Worm (Caenorhabditis elegans) whole organism, young adult: ENCODE measurements around the gene mdt-17.

Experiments
- B0035.1 ChIP-seq: sonication (generic microtip); optimal IDR thresholded peaks from 2 replicates; lab custom pipeline; 2016; ENCODE audit warnings: missing genetic modification characterization, mild to moderate bottlenecking, missing compliant biosample characterization, missing genotype, missing genetic modification reagents
- B0261.1 ChIP-seq: sonication (generic microtip); optimal IDR thresholded peaks from 2 replicates; lab custom pipeline; 2016; ENCODE audit warnings: mild to moderate bottlenecking, missing genetic modification characterization, moderate library complexity, missing compliant biosample characterization
- B0336.3 ChIP-seq: fragments of 200-800 bp; sonication (Bioruptor generic); IDR thresholded peaks from 2 replicates; pipeline ENCODE4 v1.3.6; 2022; ENCODE audit warnings: missing genetic modification characterization, missing compliant biosample characterization
- C06A6.2 ChIP-seq: fragments of 200-800 bp; sonication (Bioruptor generic); conservative IDR thresholded peaks from 2 replicates; pipeline ENCODE4 v1.3.6; 2022; ENCODE audit warnings: missing genetic modification characterization, missing compliant biosample characterization
- D2030.7 ChIP-seq: fragments of 200-800 bp; sonication (Bioruptor generic); IDR thresholded peaks from 2 replicates; pipeline ENCODE4 v1.3.6; 2022; ENCODE audit warnings: missing genetic modification reagents, missing genetic modification characterization, missing compliant biosample characterization
- F23B12.7 ChIP-seq: sonication (generic microtip); optimal IDR thresholded peaks from 2 replicates; lab custom pipeline; 2017; ENCODE audit warnings: missing genetic modification characterization, mild to moderate bottlenecking, missing compliant biosample characterization, antibody characterized with exemption, moderate library complexity; ENCODE audit not compliant: insufficient read depth
- F33H1.4 ChIP-seq: fragments of 200-800 bp; sonication (Bioruptor generic); IDR thresholded peaks from 2 replicates; pipeline ENCODE4 v1.3.6; 2022; ENCODE audit warnings: missing genetic modification reagents, missing genetic modification characterization, missing compliant biosample characterization
- F52B5.7 ChIP-seq: sonication (generic microtip); optimal IDR thresholded peaks from 2 replicates; lab custom pipeline; 2016; ENCODE audit warnings: mild to moderate bottlenecking, missing genetic modification characterization, missing compliant biosample characterization
- F57A8.1 ChIP-seq: fragments of 200-800 bp; sonication (Bioruptor generic); optimal IDR thresholded peaks from 2 replicates; lab custom pipeline; 2018; ENCODE audit warnings: mild to moderate bottlenecking, missing genetic modification characterization, moderate library complexity, missing compliant biosample characterization
- T07F8.4 ChIP-seq: sonication (generic microtip); optimal IDR thresholded peaks from 2 replicates; lab custom pipeline; 2016; ENCODE audit warnings: mild to moderate bottlenecking, missing genetic modification characterization, moderate library complexity, missing compliant biosample characterization
- Y53G8AR.9 ChIP-seq: fragments of 200-800 bp; sonication (Bioruptor generic); conservative IDR thresholded peaks from 2 replicates; pipeline ENCODE4 v1.3.6; 2022; ENCODE audit warnings: missing genetic modification reagents, missing genetic modification characterization, missing compliant biosample characterization
- ama-1 ChIP-seq, 3 experiments: fragments of 150-350 bp in 1 of 3; sonication (generic microtip) in 2 of 3; optimal IDR thresholded peaks; 2 replicates each; lab custom pipeline; 2014 to 2018; ENCODE audit warnings: missing biosample characterization in 2 of 3, missing genetic modification characterization in 2 of 3, missing genetic modification reagents in 2 of 3
- aptf-3 ChIP-seq: fragments of 200-800 bp; sonication (Bioruptor generic); IDR thresholded peaks from 2 replicates; pipeline ENCODE4 v1.3.6; 2022; ENCODE audit warnings: missing genetic modification characterization, missing compliant biosample characterization
- attf-3 ChIP-seq: fragments of 200-800 bp; sonication (Bioruptor generic); conservative IDR thresholded peaks from 2 replicates; pipeline ENCODE4 v1.3.6; 2022; ENCODE audit warnings: missing genetic modification reagents, missing genetic modification characterization, missing compliant biosample characterization
- attf-5 ChIP-seq: fragments of 200-800 bp; sonication (Bioruptor generic); optimal IDR thresholded peaks from 2 replicates; lab custom pipeline; 2018; ENCODE audit warnings: mild to moderate bottlenecking, missing genetic modification characterization, missing compliant biosample characterization
- attf-6 ChIP-seq: fragments of 200-800 bp; sonication (Bioruptor generic); IDR thresholded peaks from 2 replicates; pipeline ENCODE4 v1.3.6; 2022; ENCODE audit warnings: missing genetic modification reagents, missing genetic modification characterization, missing compliant biosample characterization
- cebp-1 ChIP-seq, 2 experiments: fragments of 200-800 bp in 1 of 2; sonication (Bioruptor generic) in 1 of 2; sonication (generic microtip) in 1 of 2; IDR thresholded peaks in 1 of 2; optimal IDR thresholded peaks in 1 of 2; 2 replicates each; pipeline versions ENCODE4 v1.3.6 to Lab custom; 2017 to 2022; ENCODE audit warnings: missing compliant biosample characterization in 2 of 2, missing genetic modification characterization in 2 of 2, mild to moderate bottlenecking in 1 of 2, missing genetic modification reagents in 1 of 2, moderate library complexity in 1 of 2
- chd-7 ChIP-seq: sonication (generic microtip); optimal IDR thresholded peaks from 2 replicates; lab custom pipeline; 2016; ENCODE audit warnings: mild to moderate bottlenecking, missing genetic modification characterization, moderate library complexity, missing compliant biosample characterization
- dox-1 ChIP-seq: fragments of 200-800 bp; sonication (Bioruptor generic); IDR thresholded peaks from 2 replicates; pipeline ENCODE4 v1.3.6; 2022; ENCODE audit warnings: missing genetic modification reagents, missing genetic modification characterization, missing compliant biosample characterization
- egl-44 ChIP-seq: fragments of 200-800 bp; sonication (Bioruptor generic); IDR thresholded peaks from 2 replicates; pipeline ENCODE4 v1.3.6; 2022; ENCODE audit warnings: missing genetic modification reagents, missing genetic modification characterization, missing compliant biosample characterization
- egrh-3 ChIP-seq: fragments of 200-800 bp; sonication (Bioruptor generic); IDR thresholded peaks from 2 replicates; pipeline ENCODE4 v1.3.6; 2022; ENCODE audit warnings: missing genetic modification reagents, missing genetic modification characterization, missing compliant biosample characterization
- ekl-4 ChIP-seq: fragments of 200-800 bp; sonication (Bioruptor generic); IDR thresholded peaks from 2 replicates; pipeline ENCODE4 v1.3.6; 2022; ENCODE audit warnings: missing genetic modification reagents, missing genetic modification characterization, missing compliant biosample characterization
- fkh-3 ChIP-seq: sonication (generic microtip); optimal IDR thresholded peaks from 2 replicates; lab custom pipeline; 2016; ENCODE audit warnings: mild to moderate bottlenecking, missing genetic modification characterization, missing compliant biosample characterization
- him-1 ChIP-seq: sonication (generic microtip); optimal IDR thresholded peaks from 2 replicates; lab custom pipeline; 2016; ENCODE audit warnings: missing genotype, missing genetic modification reagents, missing genetic modification characterization, missing compliant biosample characterization
- hlh-12 ChIP-seq: sonication (generic microtip); optimal IDR thresholded peaks from 2 replicates; lab custom pipeline; 2016; ENCODE audit warnings: missing genetic modification characterization, missing compliant biosample characterization
- let-526 ChIP-seq: fragments of 200-800 bp; sonication (Bioruptor generic); IDR thresholded peaks from 2 replicates; pipeline ENCODE4 v1.3.6; 2022; ENCODE audit warnings: missing genetic modification reagents, missing genetic modification characterization, missing compliant biosample characterization
- let-607 ChIP-seq, 2 experiments: fragments of 200-800 bp in 1 of 2; sonication (Bioruptor generic) in 1 of 2; sonication (generic microtip) in 1 of 2; optimal IDR thresholded peaks; 2 replicates each; lab custom pipeline; 2016 to 2018; ENCODE audit warnings: mild to moderate bottlenecking in 2 of 2, missing compliant biosample characterization in 2 of 2, missing genetic modification characterization in 2 of 2, moderate library complexity in 2 of 2, missing genotype in 1 of 2
- lin-26 ChIP-seq: fragments of 200-800 bp; sonication (Bioruptor generic); IDR thresholded peaks from 2 replicates; pipeline ENCODE4 v1.3.6; 2022; ENCODE audit warnings: missing genetic modification reagents, missing genetic modification characterization, missing compliant biosample characterization
- madf-6 ChIP-seq: fragments of 200-800 bp; sonication (Bioruptor generic); IDR thresholded peaks from 2 replicates; pipeline ENCODE4 v1.3.6; 2022; ENCODE audit warnings: missing genetic modification reagents, missing genetic modification characterization, missing compliant biosample characterization
- nfyb-1 ChIP-seq: fragments of 200-800 bp; sonication (Bioruptor generic); IDR thresholded peaks from 2 replicates; pipeline ENCODE4 v1.3.6; 2022; ENCODE audit warnings: missing genetic modification reagents, missing genetic modification characterization, missing compliant biosample characterization
- nhr-120 ChIP-seq: fragments of 200-800 bp; sonication (Bioruptor generic); IDR thresholded peaks from 2 replicates; pipeline ENCODE4 v1.3.6; 2022; ENCODE audit warnings: missing genetic modification characterization, missing compliant biosample characterization
- nhr-27 ChIP-seq: fragments of 200-800 bp; sonication (Bioruptor generic); optimal IDR thresholded peaks from 2 replicates; lab custom pipeline; 2018; ENCODE audit warnings: mild to moderate bottlenecking, missing genetic modification characterization, moderate library complexity, missing compliant biosample characterization
- pbrm-1 ChIP-seq: fragments of 200-800 bp; sonication (Bioruptor generic); IDR thresholded peaks from 2 replicates; pipeline ENCODE4 v1.3.6; 2022; ENCODE audit warnings: missing genetic modification reagents, missing genetic modification characterization, missing compliant biosample characterization
- rpc-1 ChIP-seq, 2 experiments: fragments of 150-350 bp in 1 of 2; sonication (generic microtip) in 1 of 2; optimal IDR thresholded peaks; 2 replicates each; lab custom pipeline; 2014 to 2018; ENCODE audit warnings: missing biosample characterization in 1 of 2, missing genetic modification characterization in 1 of 2, missing genetic modification reagents in 1 of 2, missing genotype in 1 of 2
- snpc-1.3 ChIP-seq: sonication (generic microtip); optimal IDR thresholded peaks from 2 replicates; lab custom pipeline; 2017; ENCODE audit warnings: missing genetic modification characterization, mild to moderate bottlenecking, missing compliant biosample characterization, antibody characterized with exemption, moderate library complexity, missing genotype, missing genetic modification reagents; ENCODE audit not compliant: insufficient read depth
- snpc-3.4 ChIP-seq: sonication (generic microtip); optimal IDR thresholded peaks from 2 replicates; lab custom pipeline; 2017; ENCODE audit warnings: missing genetic modification characterization, mild to moderate bottlenecking, missing compliant biosample characterization, antibody characterized with exemption, moderate library complexity, missing genotype, missing genetic modification reagents
- unc-130 ChIP-seq: sonication (generic microtip); optimal IDR thresholded peaks from 2 replicates; lab custom pipeline; 2016; ENCODE audit warnings: missing genetic modification reagents, missing genetic modification characterization, missing compliant biosample characterization
- zfh-2 ChIP-seq: fragments of 200-800 bp; sonication (Bioruptor generic); conservative IDR thresholded peaks from 2 replicates; pipeline ENCODE4 v1.3.6; 2022; ENCODE audit warnings: missing genetic modification reagents, missing genetic modification characterization, missing compliant biosample characterization
- ztf-28 ChIP-seq: fragments of 200-800 bp; sonication (Bioruptor generic); IDR thresholded peaks from 2 replicates; pipeline ENCODE4 v1.3.6; 2022; ENCODE audit warnings: missing genetic modification reagents, missing genetic modification characterization, missing compliant biosample characterization
- ztf-3 ChIP-seq: fragments of 200-800 bp; sonication (Bioruptor generic); optimal IDR thresholded peaks from 2 replicates; lab custom pipeline; 2018; ENCODE audit warnings: mild to moderate bottlenecking, missing genetic modification characterization, missing compliant biosample characterization

Gene mdt-17

ce11 chrV:20241243-20241862 lies 25.7 kb downstream of the mdt-17 start:
- no peak for TF ChIP-seq nhr-120 (GFP tag; lab: Robert Waterston, UW)
- TF ChIP-seq F52B5.7 (tag; lab: Kevin White, UChicago), result no peak
- 0 out of 2 replicates have a peak, but pooled peaks have one; percentile 18 for TF ChIP-seq lin-26 (GFP tag; lab: Robert Waterston, UW)
- TF ChIP-seq let-607 (tag; optimal IDR thresholded peaks at IDR 0.05; lab: Kevin White, UChicago), result no peak
- peak; percentile 90 for TF ChIP-seq egrh-3
- no peak for TF ChIP-seq hlh-12
- no peak for TF ChIP-seq snpc-1.3 (tag; lab: Kevin White, UChicago)
- TF ChIP-seq nfyb-1 (GFP tag; lab: Robert Waterston, UW), result 0 out of 2 replicates have a peak, but pooled peaks have one; percentile 18
- TF ChIP-seq ztf-3 (GFP tag; lab: Kevin White, UChicago), result no peak
- TF ChIP-seq attf-3, result no peak
- peak; percentile 83 for TF ChIP-seq zfh-2 (GFP tag; lab: Robert Waterston, UW)
- no peak for TF ChIP-seq let-526 (GFP tag; lab: Robert Waterston, UW)
- TF ChIP-seq snpc-3.4, result no peak
- TF ChIP-seq B0035.1, result no peak
- TF ChIP-seq chd-7 (tag; lab: Kevin White, UChicago), result peak; percentile 6
- 0 out of 2 replicates have a peak, but pooled peaks have one; percentile 44 for TF ChIP-seq ztf-28
- 0 out of 2 replicates have a peak, but pooled peaks have one; percentile 19 for TF ChIP-seq B0336.3
- TF ChIP-seq fkh-3, result peak; percentile 62
- no peak for TF ChIP-seq egl-44 (GFP tag; lab: Robert Waterston, UW)
- no peak for TF ChIP-seq F33H1.4 (GFP tag; lab: Robert Waterston, UW)
- TF ChIP-seq unc-130 (GFP tag; lab: Kevin White, UChicago), result no peak
- no peak for TF ChIP-seq F23B12.7 (tag; lab: Kevin White, UChicago)

- TF ChIP-seq nhr-27 (tag; lab: Kevin White, UChicago) (no peak), egl-44 (GFP tag; lab: Robert Waterston, UW) (no peak), cebp-1 (GFP tag; IDR thresholded peaks at IDR 0.05; lab: Robert Waterston, UW) (no peak), cebp-1 (tag; optimal IDR thresholded peaks at IDR 0.05; lab: Kevin White, UChicago) (no peak), C06A6.2 (GFP tag; lab: Robert Waterston, UW) (no peak), ama-1 (optimal IDR thresholded peaks at IDR 0.05; lab: Kevin White, UChicago) (no peak), ama-1 (GFP tag; optimal IDR thresholded peaks at IDR 0.05; lab: Kevin White, UChicago) (no peak), dox-1 (GFP tag; lab: Robert Waterston, UW) (no peak), pbrm-1 (no peak), attf-3 (no peak)
Measured at ce11 chrV:20237429-20237828, 29.6 kb downstream of the mdt-17 start, which contains the start of gene sld-5. sld-5 (minus strand) TSS chrV:20237745.

DNA sequence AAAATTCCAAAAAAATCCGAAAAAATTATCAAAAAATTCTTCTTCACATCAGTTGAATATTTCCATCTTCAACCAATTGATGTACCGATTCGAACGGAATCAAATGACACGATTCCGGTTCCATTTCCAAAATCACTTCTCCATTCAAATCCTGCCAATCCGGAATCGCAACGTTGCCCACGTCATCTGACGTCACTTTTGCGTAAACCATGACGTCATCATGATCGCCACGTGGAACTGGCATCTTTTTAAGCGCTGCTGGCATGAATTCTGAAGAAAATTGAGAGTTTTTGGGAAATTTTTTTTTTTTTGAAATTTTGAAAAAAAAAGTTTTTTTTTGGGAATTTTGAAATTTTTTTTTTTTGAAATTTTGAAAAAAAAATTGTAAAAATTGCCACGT lies 31.8 kb downstream of the mdt-17 start:
- TF ChIP-seq F57A8.1, result no peak

ce11 chrV:20234439-20234838 lies 32.6 kb downstream of the mdt-17 start:
- TF ChIP-seq madf-6 (peak; percentile 34; the same call in 1 of the 2 replicates), ekl-4 (0 out of 2 replicates have a peak, but pooled peaks have one; percentile 37), aptf-3 (GFP tag; lab: Robert Waterston, UW) (0 out of 2 replicates have a peak, but pooled peaks have one; percentile 33), T07F8.4 (tag; lab: Kevin White, UChicago) (no peak), B0261.1 (tag; lab: Kevin White, UChicago) (peak; percentile 27), pbrm-1 (0 out of 2 replicates have a peak, but pooled peaks have one; percentile 14), chd-7 (tag; lab: Kevin White, UChicago) (peak; percentile 57), nfyb-1 (GFP tag; lab: Robert Waterston, UW) (peak; percentile 50), D2030.7 (GFP tag; lab: Robert Waterston, UW) (0 out of 2 replicates have a peak, but pooled peaks have one; percentile 8), him-1 (peak; percentile 3), attf-5 (GFP tag; lab: Kevin White, UChicago) (peak; percentile 7), let-526 (GFP tag; lab: Robert Waterston, UW) (no peak), attf-6 (GFP tag; lab: Robert Waterston, UW) (0 out of 2 replicates have a peak, but pooled peaks have one; percentile 37), cebp-1 (GFP tag; IDR thresholded peaks at IDR 0.05; lab: Robert Waterston, UW) (no peak), cebp-1 (tag; optimal IDR thresholded peaks at IDR 0.05; lab: Kevin White, UChicago) (peak; percentile 21), snpc-3.4 (no peak), F52B5.7 (tag; lab: Kevin White, UChicago) (peak; percentile 4), Y53G8AR.9 (GFP tag; lab: Robert Waterston, UW) (peak; percentile 45; the same call in 1 of the 2 replicates), rpc-1 (optimal IDR thresholded peaks at IDR 0.05; lab: Kevin White, UChicago) (no peak), rpc-1 (tag; optimal IDR thresholded peaks at IDR 0.05; lab: Kevin White, UChicago) (peak; percentile 51)
